Worm (Caenorhabditis elegans): ENCODE measurements around the gene lin-33.

DNA sequence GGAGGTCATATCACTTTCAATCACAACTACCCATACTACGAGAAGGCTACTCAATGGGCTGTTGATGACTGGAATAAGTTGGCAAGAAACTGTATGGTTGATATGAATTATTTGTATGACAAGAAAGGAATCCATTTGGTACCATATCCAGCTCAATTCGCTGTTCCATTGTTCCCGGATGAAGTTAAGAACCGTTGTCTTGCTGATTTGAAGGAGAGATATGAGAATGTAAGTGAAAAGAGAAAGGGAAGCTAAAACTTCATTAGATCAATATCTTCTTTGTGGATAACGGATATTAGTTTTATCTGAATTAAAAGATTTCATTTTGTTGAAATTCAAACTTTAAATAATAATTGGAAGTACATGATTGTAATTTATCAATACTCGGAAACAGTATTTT, 43.8 kb upstream of the lin-33 start:
- no peak for TF ChIP-seq nhr-77 (tag; optimal IDR thresholded peaks at IDR 0.05)
- TF ChIP-seq unc-62 (GFP tag; optimal IDR thresholded peaks at IDR 0.05) = no peak
- no peak for TF ChIP-seq dpl-1 (GFP tag; optimal IDR thresholded peaks at IDR 0.05)
- TF ChIP-seq unc-130 (tag; optimal IDR thresholded peaks at IDR 0.05) = no peak
- peak; percentile 55 for TF ChIP-seq blmp-1 (tag; optimal IDR thresholded peaks at IDR 0.05)
- no peak for TF ChIP-seq efl-3 (GFP tag; optimal IDR thresholded peaks at IDR 0.05)
- TF ChIP-seq ztf-4 (tag; optimal IDR thresholded peaks at IDR 0.05) = no peak
- TF ChIP-seq tbx-2 (tag; optimal IDR thresholded peaks at IDR 0.05) = no peak
- TF ChIP-seq fos-1 (tag; optimal IDR thresholded peaks at IDR 0.05) = no peak
- no peak for TF ChIP-seq snpc-4 (tag; optimal IDR thresholded peaks at IDR 0.05)
- TF ChIP-seq vab-15 (tag; optimal IDR thresholded peaks at IDR 0.05) = no peak
- TF ChIP-seq fkh-10 (GFP tag; optimal IDR thresholded peaks at IDR 0.05) = no peak

Measured in whole organism, L1 larva.